Fruit fly (Drosophila melanogaster) whole organism, embryonic: ENCODE data around the gene Sr-CIII.
A peak's percentile ranks its signal among the peaks of the same experiment; 100 is the strongest.

ENCODE experiments used
- Atf-2 ChIP-seq: fragments of 200-800 bp; sonication (Bioruptor generic); optimal IDR thresholded peaks from 2 replicates; lab custom pipeline; 2016; ENCODE audit warnings: missing biosample characterization, missing genetic modification characterization
- B-H1 ChIP-seq: fragments of 200-800 bp; sonication (Bioruptor generic); IDR thresholded peaks from 3 replicates; pipeline ENCODE4 v1.3.6; 2022; ENCODE audit warnings: missing biosample characterization, missing genetic modification characterization
- Bgb ChIP-seq: fragments of 200-800 bp; sonication (Bioruptor generic); IDR thresholded peaks from 2 replicates; pipeline ENCODE4 v1.3.6; 2022; ENCODE audit warnings: missing biosample characterization, missing genetic modification characterization; ENCODE audit not compliant: partially characterized antibody
- CG11695 ChIP-seq: fragments of 200-800 bp; sonication (Bioruptor generic); IDR thresholded peaks from 3 replicates; pipeline ENCODE4 v1.3.6; 2022; ENCODE audit warnings: missing biosample characterization, missing genetic modification characterization
- CG13287 ChIP-seq: fragments of 200-800 bp; sonication (Bioruptor generic); IDR thresholded peaks from 2 replicates; pipeline ENCODE4 v1.3.6; 2022; ENCODE audit warnings: missing biosample characterization, missing genetic modification characterization; ENCODE audit not compliant: partially characterized antibody
- CG15696 ChIP-seq: fragments of 200-800 bp; sonication (Bioruptor generic); optimal IDR thresholded peaks from 2 replicates; lab custom pipeline; 2019; ENCODE audit warnings: missing biosample characterization, mild to moderate bottlenecking, missing genetic modification characterization, moderate library complexity
- CG1832 ChIP-seq: fragments of 200-800 bp; sonication (Bioruptor generic); optimal IDR thresholded peaks from 2 replicates; lab custom pipeline; 2017; ENCODE audit warnings: missing biosample characterization, mild to moderate bottlenecking, missing genetic modification characterization, inconsistent platforms
- CG18476 ChIP-seq: fragments of 200-800 bp; sonication (Bioruptor generic); optimal IDR thresholded peaks from 2 replicates; lab custom pipeline; 2016; ENCODE audit warnings: missing biosample characterization, mild to moderate bottlenecking, missing genetic modification characterization
- CG31388 ChIP-seq: fragments of 200-800 bp; sonication (Bioruptor generic); optimal IDR thresholded peaks from 2 replicates; lab custom pipeline; 2016; ENCODE audit warnings: missing biosample characterization, missing genetic modification characterization
- CG4282 ChIP-seq: fragments of 200-800 bp; sonication (Bioruptor generic); optimal IDR thresholded peaks from 2 replicates; lab custom pipeline; 2016; ENCODE audit warnings: missing biosample characterization, missing genetic modification characterization
- CG7556 ChIP-seq: fragments of 200-800 bp; sonication (Bioruptor generic); optimal IDR thresholded peaks from 2 replicates; lab custom pipeline; 2017; ENCODE audit warnings: missing biosample characterization, mild to moderate bottlenecking, missing genetic modification characterization
- CG7745 ChIP-seq: fragments of 200-800 bp; sonication (Bioruptor generic); optimal IDR thresholded peaks from 2 replicates; lab custom pipeline; 2018; ENCODE audit warnings: missing biosample characterization, mild to moderate bottlenecking, missing genetic modification characterization, moderate library complexity
- CG7786 ChIP-seq: fragments of 200-800 bp; sonication (Bioruptor generic); optimal IDR thresholded peaks from 2 replicates; lab custom pipeline; 2016; ENCODE audit warnings: missing biosample characterization, missing genetic modification characterization
- CG7987 ChIP-seq: fragments of 200-800 bp; sonication (Bioruptor generic); optimal IDR thresholded peaks from 2 replicates; lab custom pipeline; 2018; ENCODE audit warnings: missing biosample characterization, mild to moderate bottlenecking, missing genetic modification characterization, moderate library complexity
- CG8089 ChIP-seq: fragments of 200-800 bp; sonication (Bioruptor generic); optimal IDR thresholded peaks from 3 replicates; lab custom pipeline; 2016; ENCODE audit warnings: missing biosample characterization, missing genetic modification characterization
- CG9932 ChIP-seq: fragments of 200-800 bp; sonication (Bioruptor generic); IDR thresholded peaks from 2 replicates; pipeline ENCODE4 v1.3.6; 2022; ENCODE audit warnings: missing biosample characterization, missing genetic modification characterization
- Dbx ChIP-seq: fragments of 200-800 bp; sonication (Bioruptor generic); IDR thresholded peaks from 3 replicates; pipeline ENCODE4 v1.3.6; 2022; ENCODE audit warnings: missing biosample characterization, missing genetic modification characterization
- Dek ChIP-seq: fragments of 200-800 bp; sonication (Bioruptor generic); optimal IDR thresholded peaks from 3 replicates; lab custom pipeline; 2019; ENCODE audit warnings: missing biosample characterization, mild to moderate bottlenecking, missing genetic modification characterization, moderate library complexity
- Dfd ChIP-seq, 2 experiments: fragments of >200 bp; optimal IDR thresholded peaks; 2 replicates each; lab custom pipeline; 2017; ENCODE audit warnings: missing biosample characterization in 2 of 2, missing genetic modification characterization in 2 of 2
- Dll ChIP-seq: fragments of 200-800 bp; sonication (Bioruptor generic); IDR thresholded peaks from 4 replicates; pipeline ENCODE4 v1.3.6; 2022; ENCODE audit warnings: missing biosample characterization, missing genetic modification characterization; ENCODE audit not compliant: partially characterized antibody
- ERR ChIP-seq: fragments of 200-800 bp; sonication (Bioruptor generic); optimal IDR thresholded peaks from 2 replicates; lab custom pipeline; 2016; ENCODE audit warnings: missing biosample characterization, missing genetic modification characterization
- Hand ChIP-seq: fragments of 200-800 bp; sonication (Bioruptor generic); optimal IDR thresholded peaks from 2 replicates; lab custom pipeline; 2017; ENCODE audit warnings: mild to moderate bottlenecking, missing biosample characterization, missing genetic modification reagents, missing genetic modification characterization
- Hr3 ChIP-seq: fragments of 200-800 bp; sonication (Bioruptor generic); optimal IDR thresholded peaks from 3 replicates; lab custom pipeline; 2016; ENCODE audit warnings: missing biosample characterization, missing genetic modification characterization
- Hr78 ChIP-seq, 2 experiments: fragments of 200-800 bp in 1 of 2; fragments of >200 bp in 1 of 2; sonication (Bioruptor generic) in 1 of 2; optimal IDR thresholded peaks; 2 replicates each; lab custom pipeline; 2017 to 2019; ENCODE audit warnings: missing biosample characterization in 2 of 2, missing genetic modification characterization in 2 of 2, mild to moderate bottlenecking in 1 of 2, moderate library complexity in 1 of 2
- Mrtf ChIP-seq: fragments of 200-800 bp; sonication (Bioruptor generic); IDR thresholded peaks from 3 replicates; pipeline ENCODE4 v1.3.6; 2022; ENCODE audit warnings: missing biosample characterization, missing genetic modification characterization
- Opbp ChIP-seq: fragments of 200-800 bp; sonication (Bioruptor generic); IDR thresholded peaks from 3 replicates; pipeline ENCODE4 v1.3.6; 2022; ENCODE audit warnings: missing biosample characterization, missing genetic modification characterization; ENCODE audit not compliant: partially characterized antibody
- Rx ChIP-seq: fragments of 200-800 bp; sonication (Bioruptor generic); IDR thresholded peaks from 2 replicates; pipeline ENCODE4 v1.3.6; 2022; ENCODE audit warnings: missing biosample characterization, missing genetic modification characterization
- Sox100B ChIP-seq: fragments of 200-800 bp; sonication (Bioruptor generic); optimal IDR thresholded peaks from 3 replicates; lab custom pipeline; 2018; ENCODE audit warnings: missing biosample characterization, mild to moderate bottlenecking, missing genetic modification characterization
- Tbp ChIP-seq: fragments of >200 bp; optimal IDR thresholded peaks from 2 replicates; lab custom pipeline; 2018; ENCODE audit warnings: missing biosample characterization, missing genetic modification characterization
- ash1 ChIP-seq: fragments of 200-800 bp; sonication (Bioruptor generic); optimal IDR thresholded peaks from 2 replicates; lab custom pipeline; 2018; ENCODE audit warnings: missing biosample characterization, mild to moderate bottlenecking, missing genetic modification characterization
- bowl ChIP-seq: fragments of 200-800 bp; sonication (Bioruptor generic); IDR thresholded peaks from 2 replicates; pipeline ENCODE4 v1.3.6; 2022; ENCODE audit warnings: missing biosample characterization, missing genetic modification characterization
- br ChIP-seq: fragments of >200 bp; optimal IDR thresholded peaks from 2 replicates; lab custom pipeline; 2017
- crc ChIP-seq: fragments of 200-800 bp; sonication (Bioruptor generic); optimal IDR thresholded peaks from 2 replicates; lab custom pipeline; 2016; ENCODE audit warnings: missing biosample characterization, missing genetic modification characterization
- da ChIP-seq: fragments of 200-800 bp; sonication (Bioruptor generic); optimal IDR thresholded peaks from 2 replicates; lab custom pipeline; 2016; ENCODE audit warnings: missing biosample characterization, missing genetic modification characterization
- dmrt11E ChIP-seq: fragments of 200-800 bp; sonication (Bioruptor generic); optimal IDR thresholded peaks from 3 replicates; lab custom pipeline; 2018; ENCODE audit warnings: missing biosample characterization, mild to moderate bottlenecking, missing genetic modification characterization, moderate library complexity
- dpn ChIP-seq, 2 experiments: fragments of 200-800 bp; sonication (Bioruptor generic); optimal IDR thresholded peaks; 3 replicates each; lab custom pipeline; 2016; ENCODE audit warnings: missing biosample characterization in 2 of 2, missing genetic modification characterization in 2 of 2
- ems ChIP-seq: fragments of 200-800 bp; sonication (Bioruptor generic); optimal IDR thresholded peaks from 3 replicates; lab custom pipeline; 2016; ENCODE audit warnings: missing biosample characterization, missing genetic modification characterization
- eve ChIP-seq, 2 experiments: fragments of >200 bp; optimal IDR thresholded peaks; 2 replicates each; lab custom pipeline; 2017; ENCODE audit warnings: missing biosample characterization in 2 of 2, missing genetic modification characterization in 2 of 2
- ewg ChIP-seq: fragments of 200-800 bp; sonication (Bioruptor generic); optimal IDR thresholded peaks from 3 replicates; lab custom pipeline; 2017; ENCODE audit warnings: mild to moderate bottlenecking, missing biosample characterization, missing genetic modification reagents, missing genetic modification characterization
- fd3F ChIP-seq: fragments of 200-800 bp; sonication (Bioruptor generic); optimal IDR thresholded peaks from 2 replicates; lab custom pipeline; 2018; ENCODE audit warnings: missing biosample characterization, mild to moderate bottlenecking, missing genetic modification characterization, moderate library complexity
- gcm ChIP-seq: fragments of 200-800 bp; sonication (Bioruptor generic); optimal IDR thresholded peaks from 2 replicates; lab custom pipeline; 2019; ENCODE audit warnings: missing biosample characterization, mild to moderate bottlenecking, missing genetic modification characterization, moderate library complexity
- grau ChIP-seq: fragments of 200-800 bp; optimal IDR thresholded peaks from 3 replicates; lab custom pipeline; 2019; ENCODE audit warnings: missing biosample characterization, mild to moderate bottlenecking, missing genetic modification characterization, moderate library complexity
- jumu ChIP-seq: fragments of 200-800 bp; sonication (Bioruptor generic); optimal IDR thresholded peaks from 3 replicates; lab custom pipeline; 2016; ENCODE audit warnings: missing biosample characterization, missing genetic modification characterization
- nerfin-1 ChIP-seq: fragments of 200-800 bp; sonication (Bioruptor generic); optimal IDR thresholded peaks from 3 replicates; lab custom pipeline; 2019; ENCODE audit warnings: missing biosample characterization, mild to moderate bottlenecking, missing genetic modification characterization, moderate library complexity
- org-1 ChIP-seq: fragments of 200-800 bp; sonication (Bioruptor generic); optimal IDR thresholded peaks from 2 replicates; lab custom pipeline; 2017; ENCODE audit warnings: missing biosample characterization, missing genetic modification characterization
- pita ChIP-seq: fragments of 200-800 bp; sonication (Bioruptor generic); optimal IDR thresholded peaks from 2 replicates; lab custom pipeline; 2017; ENCODE audit warnings: missing biosample characterization, mild to moderate bottlenecking, missing genetic modification characterization
- ro ChIP-seq: fragments of 200-800 bp; sonication (Bioruptor generic); IDR thresholded peaks from 2 replicates; pipeline ENCODE4 v1.3.6; 2022; ENCODE audit warnings: missing biosample characterization, missing genetic modification characterization
- slp2 ChIP-seq: fragments of 200-800 bp; sonication (Bioruptor generic); optimal IDR thresholded peaks from 2 replicates; lab custom pipeline; 2016; ENCODE audit warnings: missing biosample characterization, missing genetic modification characterization
- sug ChIP-seq: fragments of 200-800 bp; optimal IDR thresholded peaks from 2 replicates; lab custom pipeline; 2019; ENCODE audit warnings: missing biosample characterization, mild to moderate bottlenecking, missing genetic modification characterization, moderate library complexity
- toy ChIP-seq: fragments of 200-800 bp; sonication (Bioruptor generic); IDR thresholded peaks from 2 replicates; pipeline ENCODE4 v1.3.6; 2022; ENCODE audit warnings: missing biosample characterization, missing genetic modification characterization
- tup ChIP-seq: fragments of 200-800 bp; sonication (Bioruptor generic); optimal IDR thresholded peaks from 2 replicates; lab custom pipeline; 2016; ENCODE audit warnings: missing biosample characterization, mild to moderate bottlenecking, missing genetic modification characterization, moderate library complexity

Sr-CIII gene

DNA sequence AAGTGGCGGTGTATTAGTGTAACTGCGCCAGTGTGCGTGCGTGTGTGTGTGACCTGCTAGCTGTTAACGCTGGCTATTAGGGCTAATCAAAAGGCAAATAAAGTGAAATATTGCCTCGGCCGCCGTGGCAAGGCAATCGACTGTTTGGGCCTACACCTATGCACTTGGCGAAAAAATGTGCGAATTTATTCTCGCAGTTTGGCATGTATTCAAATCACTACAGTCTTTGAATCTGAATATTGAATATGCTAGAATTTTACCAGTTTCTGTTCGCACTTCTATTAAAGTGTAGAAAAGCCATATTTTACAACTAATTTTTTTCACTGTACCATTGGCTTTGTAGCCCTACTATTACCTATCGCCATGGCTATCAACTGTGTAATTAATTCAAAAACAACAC, 39.4 kb upstream of the Sr-CIII start (continued):
- TF ChIP-seq eve (GFP tag; optimal IDR thresholded peaks at IDR 0.05; lab: Kevin White, UChicago), result peak in 1 of 2 experiments; percentile 63
- peak in 1 of 2 experiments; percentile 73 for TF ChIP-seq Hr78 (GFP tag; optimal IDR thresholded peaks at IDR 0.05; lab: Kevin White, UChicago)
- peak; percentile 45 for TF ChIP-seq slp2 (GFP tag; lab: Kevin White, UChicago)
- peak; percentile 75 for TF ChIP-seq Hr3 (GFP tag; lab: Kevin White, UChicago)
- peak; percentile 66 for TF ChIP-seq CG9932 (GFP tag; lab: Robert Waterston, UW)
- peak; percentile 32 for TF ChIP-seq nerfin-1 (tag; lab: Kevin White, UChicago)
- TF ChIP-seq CG4282 (GFP tag; lab: Kevin White, UChicago), result peak; percentile 39
- TF ChIP-seq CG13287 (GFP tag; lab: Robert Waterston, UW), result no peak
- TF ChIP-seq toy (GFP tag; lab: Robert Waterston, UW), result 0 out of 2 replicates have a peak, but pooled peaks have one; percentile 54
- TF ChIP-seq jumu (GFP tag; lab: Kevin White, UChicago), result peak; percentile 69
- TF ChIP-seq Dek, result peak; percentile 70
- peak; percentile 70 to 81 for TF ChIP-seq dpn (GFP tag; optimal IDR thresholded peaks at IDR 0.05; lab: Kevin White, UChicago)
- peak; percentile 7 for TF ChIP-seq CG15696 (tag; lab: Kevin White, UChicago)
- peak; percentile 64 for TF ChIP-seq ewg (GFP tag; lab: Kevin White, UChicago)
- TF ChIP-seq sug (tag; lab: Kevin White, UChicago), result peak; percentile 5
- peak; percentile 92 for TF ChIP-seq Mrtf (GFP tag; lab: Robert Waterston, UW)
- TF ChIP-seq CG7786 (GFP tag; lab: Kevin White, UChicago), result peak; percentile 78
- TF ChIP-seq CG18476 (GFP tag; lab: Kevin White, UChicago), result peak; percentile 40
- TF ChIP-seq br (lab: Kevin White, UChicago), result no peak
- no peak for TF ChIP-seq CG1832 (GFP tag; lab: Kevin White, UChicago)
- peak; percentile 44 for TF ChIP-seq da
- peak; percentile 71 for TF ChIP-seq gcm (GFP tag; lab: Kevin White, UChicago)
- peak; percentile 53 for TF ChIP-seq Rx (GFP tag; lab: Robert Waterston, UW)
- peak; percentile 69 for TF ChIP-seq org-1 (GFP tag; lab: Kevin White, UChicago)
- peak; percentile 88 for TF ChIP-seq CG11695
- peak; percentile 63 for TF ChIP-seq Sox100B (GFP tag; lab: Kevin White, UChicago)
- no peak for TF ChIP-seq Tbp (GFP tag; lab: Kevin White, UChicago)
- TF ChIP-seq ERR (GFP tag; lab: Kevin White, UChicago), result no peak
- peak; percentile 23 for TF ChIP-seq CG31388 (GFP tag; lab: Kevin White, UChicago)
- peak; percentile 61 for TF ChIP-seq Hand (GFP tag; lab: Kevin White, UChicago)
- TF ChIP-seq ems, result peak; percentile 48
- peak; percentile 86 for TF ChIP-seq CG8089 (GFP tag; lab: Kevin White, UChicago)
- TF ChIP-seq B-H1 (GFP tag; lab: Robert Waterston, UW), result peak; percentile 81
- TF ChIP-seq crc (GFP tag; lab: Kevin White, UChicago), result no peak
- no peak for TF ChIP-seq Dfd (GFP tag; optimal IDR thresholded peaks at IDR 0.05; lab: Kevin White, UChicago)
- TF ChIP-seq dmrt11E, result peak; percentile 33
- peak; percentile 66 for TF ChIP-seq CG7556 (GFP tag; lab: Kevin White, UChicago)
- TF ChIP-seq ro (GFP tag; lab: Robert Waterston, UW), result peak; percentile 82
- no peak for TF ChIP-seq Dll (GFP tag; lab: Robert Waterston, UW)
- no peak for TF ChIP-seq ash1
- no peak for TF ChIP-seq Opbp (GFP tag; lab: Robert Waterston, UW)
- no peak for TF ChIP-seq CG7745 (tag; lab: Kevin White, UChicago)
- no peak for TF ChIP-seq pita (GFP tag; lab: Kevin White, UChicago)
- TF ChIP-seq Bgb (GFP tag; lab: Robert Waterston, UW), result no peak
- peak; percentile 82 for TF ChIP-seq fd3F (GFP tag; lab: Kevin White, UChicago)
- peak; percentile 66 for TF ChIP-seq grau (tag; lab: Kevin White, UChicago)
- TF ChIP-seq CG7987 (GFP tag; lab: Kevin White, UChicago), result peak; percentile 30
- peak; percentile 61; the same call in 2 of the 3 replicates for TF ChIP-seq Dbx (GFP tag; lab: Robert Waterston, UW)
- TF ChIP-seq bowl (GFP tag; lab: Robert Waterston, UW), result peak; percentile 66; the same call in 1 of the 2 replicates
- no peak for TF ChIP-seq tup (GFP tag; lab: Kevin White, UChicago)
- TF ChIP-seq Atf-2, result peak; percentile 66
